Fruit fly (Drosophila melanogaster) whole organism, embryonic: ENCODE results near the gene Cap-H2.

Experiments used
- CG31441 ChIP-seq: fragments of 200-800 bp; sonication (Bioruptor generic); IDR thresholded peaks from 2 replicates; pipeline ENCODE4 v1.3.6; 2022; ENCODE audit warnings: missing biosample characterization, missing genetic modification characterization
- CG6765 ChIP-seq: fragments of 200-800 bp; sonication (Bioruptor generic); optimal IDR thresholded peaks from 3 replicates; lab custom pipeline; 2017; ENCODE audit warnings: missing biosample characterization, mild to moderate bottlenecking, missing genetic modification characterization
- CG9609 ChIP-seq: fragments of 200-800 bp; sonication (Bioruptor generic); optimal IDR thresholded peaks from 3 replicates; lab custom pipeline; 2016; ENCODE audit warnings: missing biosample characterization, missing genetic modification characterization
- Dp ChIP-seq: fragments of 200-800 bp; sonication (Bioruptor generic); optimal IDR thresholded peaks from 2 replicates; lab custom pipeline; 2018; ENCODE audit warnings: missing biosample characterization, mild to moderate bottlenecking, missing genetic modification characterization, moderate library complexity
- Sox102F ChIP-seq: fragments of 200-800 bp; sonication (Bioruptor generic); optimal IDR thresholded peaks from 2 replicates; lab custom pipeline; 2018; ENCODE audit warnings: missing biosample characterization, mild to moderate bottlenecking, missing genetic modification characterization, moderate library complexity
- bigmax ChIP-seq: fragments of 200-800 bp; sonication (Bioruptor generic); optimal IDR thresholded peaks from 2 replicates; lab custom pipeline; 2018; ENCODE audit warnings: missing biosample characterization, mild to moderate bottlenecking, missing genetic modification characterization
- croc ChIP-seq: fragments of 200-800 bp; sonication (Bioruptor generic); conservative IDR thresholded peaks from 3 replicates; pipeline ENCODE4 v1.3.6; 2022; ENCODE audit warnings: missing biosample characterization, missing genetic modification characterization
- lola ChIP-seq, 3 experiments: fragments of >200 bp in 2 of 3; fragments of 200-800 bp in 1 of 3; sonication (Bioruptor generic) in 1 of 3; optimal IDR thresholded peaks; 2 replicates each; lab custom pipeline; 2017 to 2019; ENCODE audit warnings: missing biosample characterization in 3 of 3, missing genetic modification characterization in 3 of 3, mild to moderate bottlenecking in 1 of 3, moderate library complexity in 1 of 3
- pita ChIP-seq: fragments of 200-800 bp; sonication (Bioruptor generic); optimal IDR thresholded peaks from 2 replicates; lab custom pipeline; 2017; ENCODE audit warnings: missing biosample characterization, mild to moderate bottlenecking, missing genetic modification characterization

- no peak for TF ChIP-seq CG6765 (GFP tag; lab: Kevin White, UChicago)
- no peak for TF ChIP-seq CG9609 (GFP tag; lab: Kevin White, UChicago)
- no peak for TF ChIP-seq pita
- TF ChIP-seq lola (GFP tag; optimal IDR thresholded peaks at IDR 0.05; lab: Kevin White, UChicago) = no peak
- TF ChIP-seq Sox102F = no peak
- TF ChIP-seq CG31441 (GFP tag; lab: Robert Waterston, UW) = no peak
- no peak for TF ChIP-seq bigmax (GFP tag; lab: Kevin White, UChicago)
- TF ChIP-seq croc = no peak
- no peak for TF ChIP-seq Dp (GFP tag; lab: Kevin White, UChicago)
These were observed 14.1 kb downstream of the Cap-H2 start for dm6 chr3R:10775246-10775645.
